Fruit fly (Drosophila melanogaster): ENCODE data around the gene Cyp4ae1.
A peak's percentile ranks its signal among the peaks of the same experiment; 100 is the strongest.

Cyp4ae1 gene

dm6 chrX:2134965-2135758, 43.6 kb upstream of the Cyp4ae1 start:
- TF ChIP-seq CG17612 (GFP tag; IDR thresholded peaks at IDR 0.05) (peak; percentile 28; the same call in 1 of the 2 replicates), D19A (tag; optimal IDR thresholded peaks at IDR 0.05) (peak; percentile 89), Ada2b (GFP tag; IDR thresholded peaks at IDR 0.05) (peak; percentile 90), CG10147 (GFP tag; optimal IDR thresholded peaks at IDR 0.05) (peak; percentile 87), Pdp1 (GFP tag; optimal IDR thresholded peaks at IDR 0.05) (peak; percentile 74 to 84), CG1792 (GFP tag; optimal IDR thresholded peaks at IDR 0.05) (peak; percentile 79), mam (GFP tag; optimal IDR thresholded peaks at IDR 0.05) (peak; percentile 86), CG8765 (GFP tag; IDR thresholded peaks at IDR 0.05) (peak; percentile 57; the same call in 1 of the 2 replicates), NfI (GFP tag; optimal IDR thresholded peaks at IDR 0.05) (peak; percentile 89), Doc3 (GFP tag; IDR thresholded peaks at IDR 0.05; ENCODE audit: partially characterized antibody) (no peak), CG8944 (GFP tag; optimal IDR thresholded peaks at IDR 0.05) (peak; percentile 77), CG6765 (GFP tag; optimal IDR thresholded peaks at IDR 0.05) (peak; percentile 91), Rx (GFP tag; IDR thresholded peaks at IDR 0.05) (peak; percentile 65), unpg (GFP tag; optimal IDR thresholded peaks at IDR 0.05) (peak; percentile 95), tap (tag; optimal IDR thresholded peaks at IDR 0.05) (peak; percentile 90), D (optimal IDR thresholded peaks at IDR 0.05) (no peak), D (GFP tag; optimal IDR thresholded peaks at IDR 0.05) (peak; percentile 89), CG1024 (GFP tag; IDR thresholded peaks at IDR 0.05) (peak; percentile 40), Oaz (GFP tag; IDR thresholded peaks at IDR 0.05) (peak; percentile 76), CG16815 (GFP tag; optimal IDR thresholded peaks at IDR 0.05) (peak; percentile 66), fd3F (GFP tag; optimal IDR thresholded peaks at IDR 0.05) (peak; percentile 86), schlank (tag; optimal IDR thresholded peaks at IDR 0.05) (peak; percentile 79), CG4328 (GFP tag; optimal IDR thresholded peaks at IDR 0.05) (peak; percentile 91), shn (GFP tag; optimal IDR thresholded peaks at IDR 0.05) (peak; percentile 54), CG12659 (GFP tag; optimal IDR thresholded peaks at IDR 0.05) (peak; percentile 93), en (GFP tag; optimal IDR thresholded peaks at IDR 0.05) (peak; percentile 71), salm (tag; optimal IDR thresholded peaks at IDR 0.05) (peak; percentile 88), CG11723 (GFP tag; optimal IDR thresholded peaks at IDR 0.05) (peak; percentile 83), Atf6 (GFP tag; IDR thresholded peaks at IDR 0.05) (peak; percentile 92), CG1647 (GFP tag; optimal IDR thresholded peaks at IDR 0.05) (peak; percentile 54), CG31388 (GFP tag; optimal IDR thresholded peaks at IDR 0.05) (peak; percentile 36), E2f1 (GFP tag; IDR thresholded peaks at IDR 0.05) (peak; percentile 82), wdn (GFP tag; IDR thresholded peaks at IDR 0.05) (peak; percentile 60; the same call in 1 of the 2 replicates), MESR4 (GFP tag; optimal IDR thresholded peaks at IDR 0.05) (peak; percentile 17), insv (GFP tag; optimal IDR thresholded peaks at IDR 0.05) (peak; percentile 12 to 68), sens-2 (GFP tag; IDR thresholded peaks at IDR 0.05) (peak; percentile 78), CG31224 (GFP tag; IDR thresholded peaks at IDR 0.05) (peak; percentile 53), CG11560 (tag; IDR thresholded peaks at IDR 0.05) (peak; percentile 57; the same call in 1 of the 3 replicates), sc (optimal IDR thresholded peaks at IDR 0.05) (no peak), sc (GFP tag; optimal IDR thresholded peaks at IDR 0.05) (peak; percentile 71), CG2678 (tag; optimal IDR thresholded peaks at IDR 0.05) (peak; percentile 96), lmd (GFP tag; IDR thresholded peaks at IDR 0.05) (peak; percentile 86), Drgx (GFP tag; IDR thresholded peaks at IDR 0.05) (peak; percentile 83), otp (GFP tag; IDR thresholded peaks at IDR 0.05) (peak; percentile 57; the same call in 1 of the 3 replicates), CG18476 (GFP tag; optimal IDR thresholded peaks at IDR 0.05) (peak; percentile 89), E2f2 (GFP tag; IDR thresholded peaks at IDR 0.05) (peak; percentile 67), CG3065 (GFP tag; optimal IDR thresholded peaks at IDR 0.05) (peak; percentile 43), CG13424 (tag; optimal IDR thresholded peaks at IDR 0.05) (peak; percentile 94), slp2 (GFP tag; optimal IDR thresholded peaks at IDR 0.05) (peak; percentile 65), CG15073 (GFP tag; optimal IDR thresholded peaks at IDR 0.05) (peak; percentile 63)
